Fruit fly (Drosophila melanogaster) whole organism, embryonic: ENCODE measurements around the gene CG15362.

ENCODE experiments used
- CG2678 ChIP-seq: fragments of 200-800 bp; sonication (Bioruptor generic); optimal IDR thresholded peaks from 3 replicates; lab custom pipeline; 2019; ENCODE audit warnings: missing biosample characterization, mild to moderate bottlenecking, missing genetic modification characterization, moderate library complexity
- CG7745 ChIP-seq: fragments of 200-800 bp; sonication (Bioruptor generic); optimal IDR thresholded peaks from 2 replicates; lab custom pipeline; 2018; ENCODE audit warnings: missing biosample characterization, mild to moderate bottlenecking, missing genetic modification characterization, moderate library complexity
- Dll ChIP-seq: fragments of 200-800 bp; sonication (Bioruptor generic); IDR thresholded peaks from 4 replicates; pipeline ENCODE4 v1.3.6; 2022; ENCODE audit warnings: missing biosample characterization, missing genetic modification characterization; ENCODE audit not compliant: partially characterized antibody
- HLH4C ChIP-seq: fragments of 200-800 bp; sonication (Bioruptor generic); IDR thresholded peaks from 3 replicates; pipeline ENCODE4 v1.3.6; 2022; ENCODE audit warnings: missing biosample characterization, missing genetic modification characterization; ENCODE audit not compliant: partially characterized antibody
- Hr39 ChIP-seq: fragments of >200 bp; optimal IDR thresholded peaks from 2 replicates; lab custom pipeline; 2017
- NfI ChIP-seq: fragments of 200-800 bp; sonication (Bioruptor generic); optimal IDR thresholded peaks from 3 replicates; lab custom pipeline; 2018; ENCODE audit warnings: missing biosample characterization, mild to moderate bottlenecking, missing genetic modification characterization, moderate library complexity
- salm ChIP-seq: fragments of 200-800 bp; sonication (Bioruptor generic); optimal IDR thresholded peaks from 2 replicates; lab custom pipeline; 2018; ENCODE audit warnings: missing biosample characterization, mild to moderate bottlenecking, missing genetic modification characterization

- TF ChIP-seq salm (tag; lab: Kevin White, UChicago) (no peak), NfI (GFP tag; lab: Kevin White, UChicago) (peak; percentile 53), Hr39 (lab: Kevin White, UChicago) (no peak), CG2678 (tag; lab: Kevin White, UChicago) (no peak), CG7745 (tag; lab: Kevin White, UChicago) (no peak), Dll (GFP tag; lab: Robert Waterston, UW) (peak; percentile 98), HLH4C (peak; percentile 98)
Measured at dm6 chr2L:1980708-1981339, at the start of gene CG15362, which contains the start of gene CG15356.
